Worm (Caenorhabditis elegans): Measurements from ENCODE around the gene sph-1.

DNA sequence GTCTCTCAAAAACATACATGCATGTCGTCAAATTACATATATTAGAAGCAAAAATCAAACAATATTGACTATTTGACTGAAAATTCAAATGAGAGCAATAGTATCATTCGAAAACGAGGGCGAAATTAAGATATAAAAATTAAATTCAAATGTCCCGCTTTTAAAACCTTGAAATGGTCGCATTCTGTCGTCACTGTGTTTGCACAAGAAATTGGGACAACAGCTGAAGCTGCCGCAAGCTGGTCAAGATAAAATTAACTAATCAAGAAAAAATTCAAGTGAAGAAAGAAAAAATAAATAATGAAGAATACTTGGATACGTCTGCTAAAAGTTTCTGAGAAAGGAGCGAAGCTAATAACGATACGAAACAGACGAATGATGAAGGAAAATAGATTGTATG is 20.7 kb downstream of the sph-1 start:
- no peak for TF ChIP-seq nhr-12 (tag; optimal IDR thresholded peaks at IDR 0.05)
- TF ChIP-seq drap-1 (GFP tag; optimal IDR thresholded peaks at IDR 0.05): no peak
- TF ChIP-seq lin-13 (tag; optimal IDR thresholded peaks at IDR 0.05): no peak
- TF ChIP-seq nhr-76 (tag; optimal IDR thresholded peaks at IDR 0.05): no peak
- no peak for TF ChIP-seq ceh-83 (GFP tag; optimal IDR thresholded peaks at IDR 0.05)

All from whole organism, mixed stage, embryonic.